Fruit fly (Drosophila melanogaster) whole organism, embryonic: ENCODE measurements around the gene CG18596.
A peak's percentile ranks its signal among the peaks of the same experiment; 100 is the strongest.

Experiments used
- Atf-2 ChIP-seq: fragments of 200-800 bp; sonication (Bioruptor generic); optimal IDR thresholded peaks from 2 replicates; lab custom pipeline; 2016; ENCODE audit warnings: missing biosample characterization, missing genetic modification characterization
- CG10366 ChIP-seq: fragments of 200-800 bp; sonication (Bioruptor generic); IDR thresholded peaks from 2 replicates; pipeline ENCODE4 v1.3.6; 2022; ENCODE audit warnings: missing biosample characterization, missing genetic modification characterization
- CG11247 ChIP-seq: fragments of 200-800 bp; sonication (Bioruptor generic); IDR thresholded peaks from 2 replicates; pipeline ENCODE4 v1.3.6; 2022; ENCODE audit warnings: missing biosample characterization, missing genetic modification characterization
- CG11456 ChIP-seq: fragments of 200-800 bp; sonication (Bioruptor generic); IDR thresholded peaks from 3 replicates; pipeline ENCODE4 v1.3.6; 2022; ENCODE audit warnings: missing biosample characterization, missing genetic modification characterization
- CG12942 ChIP-seq: fragments of 200-800 bp; sonication (Bioruptor generic); optimal IDR thresholded peaks from 3 replicates; lab custom pipeline; 2016; ENCODE audit warnings: missing biosample characterization, missing genetic modification characterization
- CG14050 ChIP-seq: fragments of 200-800 bp; sonication (Bioruptor generic); IDR thresholded peaks from 3 replicates; pipeline ENCODE4 v1.3.6; 2022; ENCODE audit warnings: missing biosample characterization, missing genetic modification characterization
- CG1602 ChIP-seq: fragments of 200-800 bp; sonication (Bioruptor generic); optimal IDR thresholded peaks from 3 replicates; lab custom pipeline; 2016; ENCODE audit warnings: missing biosample characterization, missing genetic modification characterization
- CG1603 ChIP-seq: fragments of 200-800 bp; sonication (Bioruptor generic); optimal IDR thresholded peaks from 2 replicates; lab custom pipeline; 2019; ENCODE audit warnings: missing biosample characterization, mild to moderate bottlenecking, missing genetic modification characterization, moderate library complexity
- CG17612 ChIP-seq: fragments of 200-800 bp; sonication (Bioruptor generic); IDR thresholded peaks from 2 replicates; pipeline ENCODE4 v1.3.6; 2022; ENCODE audit warnings: missing biosample characterization, missing genetic modification characterization
- CG2120 ChIP-seq: fragments of 200-800 bp; sonication (Bioruptor generic); optimal IDR thresholded peaks from 3 replicates; lab custom pipeline; 2016; ENCODE audit warnings: missing biosample characterization, missing genetic modification characterization
- CG30431 ChIP-seq: fragments of 200-800 bp; sonication (Bioruptor generic); optimal IDR thresholded peaks from 2 replicates; lab custom pipeline; 2017; ENCODE audit warnings: missing biosample characterization, missing genetic modification characterization
- CG4424 ChIP-seq: fragments of 200-800 bp; sonication (Bioruptor generic); optimal IDR thresholded peaks from 3 replicates; lab custom pipeline; 2016; ENCODE audit warnings: missing biosample characterization, missing genetic modification characterization
- CG5953 ChIP-seq: fragments of 200-800 bp; sonication (Bioruptor generic); IDR thresholded peaks from 2 replicates; pipeline ENCODE4 v1.3.6; 2022; ENCODE audit warnings: missing biosample characterization, missing genetic modification characterization
- CG6254 ChIP-seq: fragments of 200-800 bp; sonication (Bioruptor generic); optimal IDR thresholded peaks from 3 replicates; lab custom pipeline; 2017; ENCODE audit warnings: mild to moderate bottlenecking, missing biosample characterization, missing genetic modification reagents, missing genetic modification characterization
- CG8290 ChIP-seq, 3 experiments: fragments of 200-800 bp; sonication (Bioruptor generic); optimal IDR thresholded peaks; 2 replicates each; lab custom pipeline; 2016 to 2019; ENCODE audit warnings: missing biosample characterization in 3 of 3, missing genetic modification characterization in 3 of 3, mild to moderate bottlenecking in 2 of 3, moderate library complexity in 1 of 3
- CG9727 ChIP-seq: fragments of 200-800 bp; sonication (Bioruptor generic); optimal IDR thresholded peaks from 3 replicates; lab custom pipeline; 2017; ENCODE audit warnings: missing biosample characterization, mild to moderate bottlenecking, missing genetic modification characterization
- Elba2 ChIP-seq: fragments of 200-800 bp; sonication (Bioruptor generic); optimal IDR thresholded peaks from 3 replicates; lab custom pipeline; 2016; ENCODE audit warnings: missing biosample characterization, missing genetic modification characterization
- Ets97D ChIP-seq: fragments of 200-800 bp; sonication (Bioruptor generic); optimal IDR thresholded peaks from 3 replicates; lab custom pipeline; 2016; ENCODE audit warnings: missing biosample characterization, missing genetic modification characterization
- Fer2 ChIP-seq: fragments of 200-800 bp; sonication (Bioruptor generic); optimal IDR thresholded peaks from 2 replicates; lab custom pipeline; 2018; ENCODE audit warnings: missing biosample characterization, mild to moderate bottlenecking, missing genetic modification characterization, moderate library complexity
- Fer3 ChIP-seq: fragments of 200-800 bp; sonication (Bioruptor generic); optimal IDR thresholded peaks from 2 replicates; lab custom pipeline; 2018; ENCODE audit warnings: missing biosample characterization, mild to moderate bottlenecking, missing genetic modification characterization, moderate library complexity
- Gsc ChIP-seq: fragments of 200-800 bp; sonication (Bioruptor generic); IDR thresholded peaks from 2 replicates; pipeline ENCODE4 v1.3.6; 2022; ENCODE audit warnings: missing biosample characterization, missing genetic modification characterization
- HHEX ChIP-seq: fragments of 200-800 bp; sonication (Bioruptor generic); optimal IDR thresholded peaks from 3 replicates; lab custom pipeline; 2017; ENCODE audit warnings: missing biosample characterization, mild to moderate bottlenecking, missing genetic modification characterization, missing genetic modification reagents
- HLH3B ChIP-seq: fragments of 200-800 bp; sonication (Bioruptor generic); IDR thresholded peaks from 2 replicates; pipeline ENCODE4 v1.3.6; 2022; ENCODE audit warnings: missing biosample characterization, missing genetic modification characterization
- HLH54F ChIP-seq: fragments of 200-800 bp; sonication (Bioruptor generic); optimal IDR thresholded peaks from 3 replicates; lab custom pipeline; 2016; ENCODE audit warnings: missing biosample characterization, missing genetic modification characterization
- Hr51 ChIP-seq, 2 experiments: fragments of 200-800 bp; sonication (Bioruptor generic); optimal IDR thresholded peaks; 2 replicates in 1 of 2; 3 replicates in 1 of 2; lab custom pipeline; 2016 to 2018; ENCODE audit warnings: missing biosample characterization in 2 of 2, missing genetic modification characterization in 2 of 2, mild to moderate bottlenecking in 1 of 2, moderate library complexity in 1 of 2
- Med ChIP-seq: fragments of 200-800 bp; sonication (Bioruptor generic); peaks from one replicate; lab custom pipeline; 2016; ENCODE audit warnings: missing biosample characterization, missing genetic modification characterization, mild to moderate bottlenecking, inconsistent platforms, moderate library complexity
- Mes4 ChIP-seq: fragments of 200-800 bp; sonication (Bioruptor generic); optimal IDR thresholded peaks from 2 replicates; lab custom pipeline; 2016; ENCODE audit warnings: missing biosample characterization, missing genetic modification characterization
- Nf-YB ChIP-seq: fragments of 200-800 bp; sonication (Bioruptor generic); optimal IDR thresholded peaks from 3 replicates; lab custom pipeline; 2019; ENCODE audit warnings: missing biosample characterization, mild to moderate bottlenecking, missing genetic modification characterization, moderate library complexity
- Poxn ChIP-seq: fragments of 200-800 bp; sonication (Bioruptor generic); IDR thresholded peaks from 2 replicates; pipeline ENCODE4 v1.3.6; 2022; ENCODE audit warnings: missing biosample characterization, missing genetic modification characterization
- Sry-β ChIP-seq: fragments of 200-800 bp; sonication (Bioruptor generic); optimal IDR thresholded peaks from 2 replicates; lab custom pipeline; 2018; ENCODE audit warnings: missing biosample characterization, mild to moderate bottlenecking, missing genetic modification characterization, moderate library complexity
- Ssrp ChIP-seq: fragments of 200-800 bp; sonication (Bioruptor generic); optimal IDR thresholded peaks from 2 replicates; lab custom pipeline; 2018; ENCODE audit warnings: missing biosample characterization, mild to moderate bottlenecking, missing genetic modification characterization, moderate library complexity
- Xbp1 ChIP-seq: fragments of 200-800 bp; sonication (Bioruptor generic); optimal IDR thresholded peaks from 3 replicates; lab custom pipeline; 2016; ENCODE audit warnings: missing biosample characterization, mild to moderate bottlenecking, missing genetic modification characterization
- bsh ChIP-seq, 2 experiments: fragments of 200-800 bp; sonication (Bioruptor generic); optimal IDR thresholded peaks; 2 replicates each; lab custom pipeline; 2017 to 2018; ENCODE audit warnings: mild to moderate bottlenecking in 2 of 2, missing biosample characterization in 2 of 2, missing genetic modification characterization in 2 of 2, moderate library complexity in 1 of 2
- btn ChIP-seq: fragments of 200-800 bp; sonication (Bioruptor generic); optimal IDR thresholded peaks from 2 replicates; lab custom pipeline; 2016; ENCODE audit warnings: missing biosample characterization, missing genetic modification characterization
- chm ChIP-seq: fragments of 200-800 bp; sonication (Bioruptor generic); IDR thresholded peaks from 2 replicates; pipeline ENCODE4 v1.3.6; 2022; ENCODE audit warnings: missing biosample characterization, missing genetic modification characterization
- dati ChIP-seq: fragments of 200-800 bp; sonication (Bioruptor generic); IDR thresholded peaks from 2 replicates; pipeline ENCODE4 v1.3.6; 2022; ENCODE audit warnings: missing biosample characterization, missing genetic modification characterization
- dysf ChIP-seq: fragments of 200-800 bp; sonication (Bioruptor generic); IDR thresholded peaks from 3 replicates; pipeline ENCODE4 v1.3.6; 2022; ENCODE audit warnings: missing biosample characterization, missing genetic modification characterization
- hbn ChIP-seq: fragments of 200-800 bp; sonication (Bioruptor generic); IDR thresholded peaks from 2 replicates; pipeline ENCODE4 v1.3.6; 2022; ENCODE audit warnings: missing biosample characterization, missing genetic modification characterization; ENCODE audit not compliant: partially characterized antibody
- oc ChIP-seq: fragments of 200-800 bp; sonication (Bioruptor generic); optimal IDR thresholded peaks from 2 replicates; lab custom pipeline; 2018; ENCODE audit warnings: missing biosample characterization, mild to moderate bottlenecking, missing genetic modification characterization, moderate library complexity
- peb ChIP-seq: fragments of 200-800 bp; sonication (Bioruptor generic); IDR thresholded peaks from 2 replicates; pipeline ENCODE4 v1.3.6; 2022; ENCODE audit warnings: missing biosample characterization, missing genetic modification characterization
- pfk ChIP-seq: fragments of 200-800 bp; sonication (Bioruptor generic); optimal IDR thresholded peaks from 2 replicates; lab custom pipeline; 2018; ENCODE audit warnings: missing biosample characterization, mild to moderate bottlenecking, missing genetic modification characterization, moderate library complexity
- sd ChIP-seq: fragments of 200-800 bp; sonication (Bioruptor generic); optimal IDR thresholded peaks from 3 replicates; lab custom pipeline; 2018; ENCODE audit warnings: missing biosample characterization, mild to moderate bottlenecking, missing genetic modification characterization, moderate library complexity
- shn ChIP-seq: fragments of 200-800 bp; sonication (Bioruptor generic); optimal IDR thresholded peaks from 3 replicates; lab custom pipeline; 2016; ENCODE audit warnings: missing biosample characterization, missing genetic modification characterization
- sna ChIP-seq: fragments of 200-800 bp; sonication (Bioruptor generic); IDR thresholded peaks from 2 replicates; pipeline ENCODE4 v1.3.6; 2022; ENCODE audit warnings: missing biosample characterization, missing genetic modification characterization; ENCODE audit not compliant: partially characterized antibody
- tgo ChIP-seq: fragments of 200-800 bp; sonication (Bioruptor generic); IDR thresholded peaks from 3 replicates; pipeline ENCODE4 v1.3.6; 2022; ENCODE audit warnings: missing biosample characterization, missing genetic modification characterization
- tio ChIP-seq: fragments of 200-800 bp; sonication (Bioruptor generic); optimal IDR thresholded peaks from 2 replicates; lab custom pipeline; 2017; ENCODE audit warnings: missing biosample characterization, missing genetic modification characterization, inconsistent platforms
- tll ChIP-seq, 2 experiments: fragments of 200-800 bp in 1 of 2; fragments of >200 bp in 1 of 2; sonication (Bioruptor generic) in 1 of 2; optimal IDR thresholded peaks; 2 replicates each; lab custom pipeline; 2017 to 2019; ENCODE audit warnings: missing biosample characterization in 2 of 2, missing genetic modification characterization in 2 of 2, mild to moderate bottlenecking in 1 of 2, moderate library complexity in 1 of 2
- vvl ChIP-seq: fragments of 200-800 bp; sonication (Bioruptor generic); IDR thresholded peaks from 2 replicates; pipeline ENCODE4 v1.3.6; 2022; ENCODE audit warnings: missing biosample characterization, missing genetic modification characterization
- zf30C ChIP-seq: fragments of 200-800 bp; sonication (Bioruptor generic); optimal IDR thresholded peaks from 3 replicates; lab custom pipeline; 2018; ENCODE audit warnings: missing biosample characterization, mild to moderate bottlenecking, missing genetic modification characterization

CG18596 gene

dm6 chr3R:22357942-22358341, 17.8 kb upstream of the CG18596 start (continued):
- TF ChIP-seq tio (GFP tag; lab: Kevin White, UChicago) (peak; percentile 22), hbn (GFP tag; lab: Robert Waterston, UW) (no peak), Fer3 (peak; percentile 18), CG9727 (GFP tag; lab: Kevin White, UChicago) (peak; percentile 4), CG2120 (GFP tag; lab: Kevin White, UChicago) (peak; percentile 0), Med (peak; percentile 55)

- peak; percentile 20 for TF ChIP-seq sd (tag; lab: Kevin White, UChicago)
- peak; percentile 62 for TF ChIP-seq Mes4 (GFP tag; lab: Kevin White, UChicago)
- no peak for TF ChIP-seq Gsc (GFP tag; lab: Robert Waterston, UW)
- peak; percentile 67 for TF ChIP-seq HHEX (GFP tag; lab: Kevin White, UChicago)
- TF ChIP-seq Ssrp (tag; lab: Kevin White, UChicago), result peak; percentile 58
- no peak for TF ChIP-seq sna (GFP tag; lab: Robert Waterston, UW)
- peak; percentile 83 for TF ChIP-seq CG6254 (GFP tag; lab: Kevin White, UChicago)
- peak; percentile 37 for TF ChIP-seq CG30431 (GFP tag; lab: Kevin White, UChicago)
- peak; percentile 4 for TF ChIP-seq btn (GFP tag; lab: Kevin White, UChicago)
- no peak for TF ChIP-seq Elba2 (GFP tag; lab: Kevin White, UChicago)
- TF ChIP-seq CG11456, result 0 out of 3 replicates have a peak, but pooled peaks have one; percentile 35
- no peak for TF ChIP-seq zf30C (GFP tag; lab: Kevin White, UChicago)
- peak; percentile 61 for TF ChIP-seq Atf-2 (GFP tag; lab: Kevin White, UChicago)
- TF ChIP-seq tgo (GFP tag; lab: Robert Waterston, UW), result peak; percentile 75
- peak; percentile 46 to 94 for TF ChIP-seq bsh (GFP tag; optimal IDR thresholded peaks at IDR 0.05; lab: Kevin White, UChicago)
- TF ChIP-seq CG4424 (GFP tag; lab: Kevin White, UChicago), result peak; percentile 73
- peak; percentile 86 for TF ChIP-seq oc (tag; lab: Kevin White, UChicago)
- peak; percentile 61 for TF ChIP-seq Xbp1
- no peak for TF ChIP-seq Ets97D
- TF ChIP-seq CG17612, result peak; percentile 57
- peak; percentile 44; the same call in 1 of the 2 replicates for TF ChIP-seq peb
- peak; percentile 77 for TF ChIP-seq chm (GFP tag; lab: Robert Waterston, UW)
- TF ChIP-seq CG11247 (GFP tag; lab: Robert Waterston, UW), result peak; percentile 77
- no peak for TF ChIP-seq Fer2
- TF ChIP-seq CG10366 (GFP tag; lab: Robert Waterston, UW), result peak; percentile 50
- peak; percentile 42 for TF ChIP-seq Sry-β
- peak; percentile 9 for TF ChIP-seq HLH54F (GFP tag; lab: Kevin White, UChicago)
- TF ChIP-seq CG5953, result peak; percentile 57; the same call in 1 of the 2 replicates
- TF ChIP-seq Poxn (GFP tag; lab: Robert Waterston, UW), result no peak
- no peak for TF ChIP-seq pfk (GFP tag; lab: Kevin White, UChicago)
- no peak for TF ChIP-seq tll (GFP tag; optimal IDR thresholded peaks at IDR 0.05; lab: Kevin White, UChicago)
- TF ChIP-seq Nf-YB, result peak; percentile 59
- TF ChIP-seq vvl (GFP tag; lab: Robert Waterston, UW), result peak; percentile 87
- TF ChIP-seq CG14050 (GFP tag; lab: Robert Waterston, UW), result peak; percentile 52; the same call in 1 of the 3 replicates
- TF ChIP-seq CG8290 (GFP tag; optimal IDR thresholded peaks at IDR 0.05; lab: Kevin White, UChicago), result no peak
- TF ChIP-seq CG8290 (tag; optimal IDR thresholded peaks at IDR 0.05; lab: Kevin White, UChicago), result peak; percentile 36 to 81
- TF ChIP-seq dati (GFP tag; lab: Robert Waterston, UW), result no peak
- TF ChIP-seq HLH3B (GFP tag; lab: Robert Waterston, UW), result peak; percentile 79
- TF ChIP-seq dysf (GFP tag; lab: Robert Waterston, UW), result peak; percentile 82
- TF ChIP-seq shn, result peak; percentile 36
- TF ChIP-seq CG1603 (tag; lab: Kevin White, UChicago), result peak; percentile 85
- peak; percentile 59 for TF ChIP-seq CG12942 (GFP tag; lab: Kevin White, UChicago)
- TF ChIP-seq Hr51 (GFP tag; optimal IDR thresholded peaks at IDR 0.05; lab: Kevin White, UChicago), result peak; percentile 27 to 58
- TF ChIP-seq CG1602 (GFP tag; lab: Kevin White, UChicago), result peak; percentile 74
These were observed 16.9 kb upstream of the CG18596 start for dm6 chr3R:22358810-22359209.
